Worm (Caenorhabditis elegans): Measurements from ENCODE around the gene arx-4.

DNA sequence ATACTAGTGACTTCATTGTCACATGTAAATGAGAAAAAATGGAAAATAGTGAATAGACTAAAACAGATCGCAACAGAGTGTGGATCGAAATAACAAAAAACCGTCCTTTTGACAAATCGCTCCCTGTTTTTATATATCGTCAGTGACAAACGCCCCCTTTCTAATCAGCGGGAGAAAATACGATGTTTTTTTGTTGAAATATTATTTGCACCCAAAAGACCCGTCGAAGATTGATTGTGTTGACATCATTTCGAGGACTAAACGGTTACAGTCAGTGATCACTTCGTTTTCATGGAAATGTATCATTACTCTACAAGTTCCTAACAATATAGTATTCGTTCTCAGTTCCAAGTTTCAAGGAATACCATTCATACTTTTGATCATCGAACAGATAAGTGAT lies 22.6 kb upstream of the arx-4 start, which contains the start of gene dos-3:
- TF ChIP-seq egl-27 (tag; optimal IDR thresholded peaks at IDR 0.05) (no peak), dmd-4 (tag; optimal IDR thresholded peaks at IDR 0.05) (no peak), ceh-16 (tag; optimal IDR thresholded peaks at IDR 0.05) (no peak), ztf-11 (tag; optimal IDR thresholded peaks at IDR 0.05) (no peak), unc-55 (GFP tag; optimal IDR thresholded peaks at IDR 0.05) (no peak), ZK546.5 (tag; optimal IDR thresholded peaks at IDR 0.05) (no peak), ama-1 (optimal IDR thresholded peaks at IDR 0.05) (no peak)
